Worm (Caenorhabditis elegans) whole organism, L4 larva: ENCODE data around the gene ZK218.1.

ENCODE experiments used
- F26F4.8 ChIP-seq: fragments of 200-800 bp; sonication (Bioruptor generic); conservative IDR thresholded peaks from 2 replicates; pipeline ENCODE4 v1.3.6; 2022; ENCODE audit warnings: missing genetic modification characterization, missing compliant biosample characterization
- Y75B8A.6 ChIP-seq: fragments of 200-800 bp; sonication (Bioruptor generic); IDR thresholded peaks from 2 replicates; pipeline ENCODE4 v1.3.6; 2022; ENCODE audit warnings: missing genetic modification reagents, missing genetic modification characterization, missing compliant biosample characterization
- arid-1 ChIP-seq: fragments of 200-800 bp; sonication (Bioruptor generic); conservative IDR thresholded peaks from 2 replicates; pipeline ENCODE4 v1.3.6; 2022; ENCODE audit warnings: missing genetic modification reagents, missing genetic modification characterization, missing compliant biosample characterization
- attf-4 ChIP-seq: sonication (generic microtip); optimal IDR thresholded peaks from 3 replicates; lab custom pipeline; 2017; ENCODE audit warnings: missing biosample characterization, missing genetic modification characterization
- ceh-20 ChIP-seq: fragments of 200-800 bp; sonication (Bioruptor generic); IDR thresholded peaks from 2 replicates; pipeline ENCODE4 v1.3.6; 2022; ENCODE audit warnings: missing genetic modification reagents, missing genetic modification characterization, missing compliant biosample characterization
- ceh-28 ChIP-seq: fragments of 150-350 bp; optimal IDR thresholded peaks from 2 replicates; lab custom pipeline; 2014; ENCODE audit warnings: missing biosample characterization, missing genetic modification reagents, missing genetic modification characterization
- ceh-32 ChIP-seq: sonication (generic microtip); optimal IDR thresholded peaks from 2 replicates; lab custom pipeline; 2016; ENCODE audit warnings: mild to moderate bottlenecking, missing genetic modification characterization, missing compliant biosample characterization; ENCODE audit not compliant: poor library complexity
- ceh-62 ChIP-seq: sonication (generic microtip); optimal IDR thresholded peaks from 2 replicates; lab custom pipeline; 2017; ENCODE audit warnings: missing biosample characterization, missing genetic modification characterization
- cey-2 ChIP-seq: sonication (generic microtip); optimal IDR thresholded peaks from 3 replicates; lab custom pipeline; 2017; ENCODE audit warnings: missing genetic modification characterization, mild to moderate bottlenecking, missing compliant biosample characterization, antibody characterized with exemption, borderline replicate concordance; ENCODE audit not compliant: insufficient read depth
- ctbp-1 ChIP-seq: fragments of 200-800 bp; sonication (Bioruptor generic); IDR thresholded peaks from 2 replicates; pipeline ENCODE4 v1.3.6; 2022; ENCODE audit warnings: missing genetic modification reagents, missing genetic modification characterization, missing compliant biosample characterization
- daf-16 ChIP-seq, 3 experiments: sonication (generic microtip); optimal IDR thresholded peaks; 2 replicates each; lab custom pipeline; 2016 to 2017; ENCODE audit warnings: missing genetic modification characterization in 3 of 3, missing genetic modification reagents in 3 of 3, mild to moderate bottlenecking in 2 of 3, missing compliant biosample characterization in 2 of 3, missing biosample characterization in 1 of 3, moderate library complexity in 1 of 3
- daf-8 ChIP-seq: fragments of 200-800 bp; sonication (Bioruptor generic); IDR thresholded peaks from 2 replicates; pipeline ENCODE4 v1.3.6; 2022; ENCODE audit warnings: missing genetic modification characterization, missing compliant biosample characterization
- dmd-8 ChIP-seq: fragments of 200-800 bp; sonication (Bioruptor generic); IDR thresholded peaks from 2 replicates; pipeline ENCODE4 v1.3.6; 2022; ENCODE audit warnings: missing genetic modification characterization, missing compliant biosample characterization
- egl-43 ChIP-seq: fragments of 200-800 bp; sonication (Bioruptor generic); IDR thresholded peaks from 2 replicates; pipeline ENCODE4 v1.3.6; 2022; ENCODE audit warnings: missing genetic modification reagents, missing genetic modification characterization, missing compliant biosample characterization
- fkh-10 ChIP-seq: fragments of 150-350 bp; optimal IDR thresholded peaks from 2 replicates; lab custom pipeline; 2014; ENCODE audit warnings: missing biosample characterization, missing genetic modification reagents, missing genetic modification characterization
- jun-1 ChIP-seq: fragments of 150-350 bp; optimal IDR thresholded peaks from 2 replicates; lab custom pipeline; 2014; ENCODE audit warnings: missing biosample characterization, missing genetic modification reagents, missing genetic modification characterization
- lin-29 ChIP-seq: fragments of 200-800 bp; sonication (Bioruptor generic); IDR thresholded peaks from 2 replicates; pipeline ENCODE4 v1.3.6; 2022; ENCODE audit warnings: missing genetic modification reagents, missing genetic modification characterization, missing compliant biosample characterization
- mdl-1 ChIP-seq, 2 experiments: fragments of 150-350 bp in 1 of 2; sonication (generic microtip) in 1 of 2; optimal IDR thresholded peaks; 2 replicates each; lab custom pipeline; 2014 to 2017; ENCODE audit warnings: missing biosample characterization in 2 of 2, missing genetic modification characterization in 2 of 2
- mxl-2 ChIP-seq: fragments of 200-800 bp; sonication (Bioruptor generic); conservative IDR thresholded peaks from 2 replicates; pipeline ENCODE4 v1.3.6; 2022; ENCODE audit warnings: missing genetic modification reagents, missing genetic modification characterization, missing compliant biosample characterization
- nhr-10 ChIP-seq: fragments of 150-350 bp; optimal IDR thresholded peaks from 2 replicates; lab custom pipeline; 2014; ENCODE audit warnings: missing biosample characterization, missing genetic modification characterization
- nhr-11 ChIP-seq: fragments of 150-350 bp; optimal IDR thresholded peaks from 2 replicates; lab custom pipeline; 2014; ENCODE audit warnings: missing biosample characterization, missing genetic modification characterization
- nhr-25 ChIP-seq: sonication (generic microtip); optimal IDR thresholded peaks from 2 replicates; lab custom pipeline; 2017; ENCODE audit warnings: missing genetic modification characterization, mild to moderate bottlenecking, missing compliant biosample characterization, antibody characterized with exemption, moderate library complexity, borderline replicate concordance; ENCODE audit not compliant: insufficient read depth
- nhr-48 ChIP-seq: sonication (generic microtip); optimal IDR thresholded peaks from 2 replicates; lab custom pipeline; 2016; ENCODE audit warnings: mild to moderate bottlenecking, missing genetic modification characterization, missing compliant biosample characterization
- nhr-76 ChIP-seq: fragments of 150-350 bp; optimal IDR thresholded peaks from 2 replicates; lab custom pipeline; 2014; ENCODE audit warnings: missing biosample characterization, missing genetic modification characterization
- php-3 ChIP-seq: fragments of 200-800 bp; sonication (Bioruptor generic); IDR thresholded peaks from 2 replicates; pipeline ENCODE4 v1.3.6; 2022; ENCODE audit warnings: missing genetic modification reagents, missing genetic modification characterization, missing compliant biosample characterization
- rbr-2 ChIP-seq: sonication (generic microtip); optimal IDR thresholded peaks from 2 replicates; lab custom pipeline; 2016; ENCODE audit warnings: missing genotype, missing genetic modification characterization, missing compliant biosample characterization
- saeg-2 ChIP-seq: fragments of 200-800 bp; sonication (Bioruptor generic); IDR thresholded peaks from 2 replicates; pipeline ENCODE4 v1.3.6; 2022; ENCODE audit warnings: missing genetic modification reagents, missing genetic modification characterization, missing compliant biosample characterization
- set-16 ChIP-seq: fragments of 200-800 bp; sonication (Bioruptor generic); IDR thresholded peaks from 2 replicates; pipeline ENCODE4 v1.3.6; 2022; ENCODE audit warnings: missing genetic modification reagents, missing genetic modification characterization, missing compliant biosample characterization
- snpc-1.2 ChIP-seq: fragments of 200-800 bp; sonication (Bioruptor generic); IDR thresholded peaks from 2 replicates; pipeline ENCODE4 v1.3.6; 2022; ENCODE audit warnings: missing genetic modification reagents, missing genetic modification characterization, missing compliant biosample characterization
- snpc-4 ChIP-seq: fragments of 150-350 bp; optimal IDR thresholded peaks from 2 replicates; lab custom pipeline; 2014; ENCODE audit warnings: missing biosample characterization, missing genetic modification characterization
- spr-1 ChIP-seq: sonication (generic microtip); optimal IDR thresholded peaks from 2 replicates; lab custom pipeline; 2016; ENCODE audit warnings: mild to moderate bottlenecking, missing genetic modification characterization, missing compliant biosample characterization
- unc-130 ChIP-seq: sonication (generic microtip); optimal IDR thresholded peaks from 2 replicates; lab custom pipeline; 2016; ENCODE audit warnings: missing genetic modification reagents, missing genetic modification characterization, missing compliant biosample characterization
- unc-39 ChIP-seq: sonication (generic microtip); optimal IDR thresholded peaks from 2 replicates; lab custom pipeline; 2017; ENCODE audit warnings: missing biosample characterization, missing genetic modification characterization
- zag-1 ChIP-seq: fragments of 150-350 bp; optimal IDR thresholded peaks from 2 replicates; lab custom pipeline; 2014; ENCODE audit warnings: missing biosample characterization, missing genetic modification characterization
- zfp-2 ChIP-seq: sonication (generic microtip); optimal IDR thresholded peaks from 2 replicates; lab custom pipeline; 2016; ENCODE audit warnings: mild to moderate bottlenecking, missing genetic modification characterization, missing compliant biosample characterization
- zfp-3 ChIP-seq: fragments of 200-800 bp; sonication (Bioruptor generic); conservative IDR thresholded peaks from 2 replicates; pipeline ENCODE4 v1.3.6; 2022; ENCODE audit warnings: missing genetic modification reagents, missing genetic modification characterization, missing compliant biosample characterization
- zip-2 ChIP-seq: fragments of 150-350 bp; optimal IDR thresholded peaks from 2 replicates; lab custom pipeline; 2014; ENCODE audit warnings: missing biosample characterization, missing genetic modification characterization

Gene ZK218.1

ce11 chrV:17094568-17094967, 2.2 kb downstream of the ZK218.1 start:
- TF ChIP-seq php-3 (GFP tag; lab: Robert Waterston, UW) (no peak), nhr-11 (tag; lab: Kevin White, UChicago) (no peak), zfp-3 (GFP tag; lab: Robert Waterston, UW) (no peak), nhr-25 (tag; lab: Kevin White, UChicago) (no peak), ceh-62 (tag; lab: Kevin White, UChicago) (no peak), arid-1 (no peak), attf-4 (no peak), mxl-2 (no peak), dmd-8 (GFP tag; lab: Robert Waterston, UW) (no peak), unc-39 (tag; lab: Kevin White, UChicago) (no peak), nhr-48 (no peak), cey-2 (tag; lab: Kevin White, UChicago) (no peak), fkh-10 (GFP tag; lab: Kevin White, UChicago) (no peak), zag-1 (no peak), nhr-76 (tag; lab: Kevin White, UChicago) (no peak), ceh-20 (GFP tag; lab: Robert Waterston, UW) (no peak)

- TF ChIP-seq arid-1 (no peak), ctbp-1 (GFP tag; lab: Robert Waterston, UW) (no peak), egl-43 (GFP tag; lab: Robert Waterston, UW) (no peak), zip-2 (tag; lab: Kevin White, UChicago) (no peak), nhr-48 (no peak), Y75B8A.6 (no peak), daf-8 (GFP tag; lab: Robert Waterston, UW) (no peak), ceh-28 (tag; lab: Kevin White, UChicago) (no peak), snpc-4 (tag; lab: Kevin White, UChicago) (no peak), php-3 (GFP tag; lab: Robert Waterston, UW) (no peak), zfp-2 (tag; lab: Kevin White, UChicago) (no peak), set-16 (GFP tag; lab: Robert Waterston, UW) (no peak), nhr-25 (tag; lab: Kevin White, UChicago) (no peak), lin-29 (no peak), unc-130 (GFP tag; lab: Kevin White, UChicago) (no peak), spr-1 (tag; lab: Kevin White, UChicago) (no peak), F26F4.8 (GFP tag; lab: Robert Waterston, UW) (no peak), snpc-1.2 (GFP tag; lab: Robert Waterston, UW) (no peak), dmd-8 (GFP tag; lab: Robert Waterston, UW) (no peak), saeg-2 (GFP tag; lab: Robert Waterston, UW) (no peak)
These were observed 6.3 kb downstream of the ZK218.1 start, which contains the start of the genes ZK218.3 and ZK218.4 for ce11 chrV:17098669-17099068. Gene ZK218.3, minus strand, starts transcription at chrV:17098769. Gene ZK218.4, plus strand, starts transcription at chrV:17098854.

- no peak for TF ChIP-seq nhr-10 (tag; lab: Kevin White, UChicago)
- TF ChIP-seq daf-16 (GFP tag; optimal IDR thresholded peaks at IDR 0.05; lab: Kevin White, UChicago): no peak
- no peak for TF ChIP-seq daf-16 (tag; optimal IDR thresholded peaks at IDR 0.05; lab: Kevin White, UChicago)
- TF ChIP-seq arid-1: no peak
- TF ChIP-seq, all 104 proteins: peak for 0
These were observed 8.5 kb downstream of the ZK218.1 start, which contains the start of gene ZK218.5 for ce11 chrV:17100829-17101228. Gene ZK218.5, plus strand, starts transcription at chrV:17101129.

- TF ChIP-seq mdl-1 (tag; optimal IDR thresholded peaks at IDR 0.05; lab: Kevin White, UChicago): no peak
- no peak for TF ChIP-seq snpc-4 (tag; lab: Kevin White, UChicago)
- no peak for TF ChIP-seq rbr-2 (tag; lab: Kevin White, UChicago)
- no peak for TF ChIP-seq ceh-32 (tag; lab: Kevin White, UChicago)
- TF ChIP-seq jun-1 (tag; lab: Kevin White, UChicago): no peak
These were observed 12.2 kb downstream of the ZK218.1 start, which contains the start of gene nhr-248 for ce11 chrV:17104527-17104926. Gene nhr-248, minus strand, starts transcription at chrV:17104627.
